Fruit fly (Drosophila melanogaster): ENCODE measurements around the gene Ndfip.

The Ndfip gene

dm6 chr3L:17619209-17619705 lies 34.8 kb downstream of the Ndfip start, which contains the start of gene Eip74EF:
Gene Eip74EF (minus strand): TSS chr3L:17619325.
- TF ChIP-seq Sin3A (optimal IDR thresholded peaks at IDR 0.05) (no peak), ttk (optimal IDR thresholded peaks at IDR 0.05) (no peak), h (optimal IDR thresholded peaks at IDR 0.05) (no peak), insv (optimal IDR thresholded peaks at IDR 0.05) (no peak)

dm6 chr3L:17616876-17617279 lies 37.2 kb downstream of the Ndfip start:
- TF ChIP-seq insv (optimal IDR thresholded peaks at IDR 0.05): no peak
- TF ChIP-seq Myc (optimal IDR thresholded peaks at IDR 0.05): no peak
- TF ChIP-seq Sin3A (optimal IDR thresholded peaks at IDR 0.05): no peak
- no peak for TF ChIP-seq psq (optimal IDR thresholded peaks at IDR 0.05)
- TF ChIP-seq ttk (optimal IDR thresholded peaks at IDR 0.05): no peak
- no peak for TF ChIP-seq h (optimal IDR thresholded peaks at IDR 0.05)

- TF ChIP-seq psq (optimal IDR thresholded peaks at IDR 0.05): no peak
- no peak for TF ChIP-seq insv (optimal IDR thresholded peaks at IDR 0.05)
- no peak for TF ChIP-seq h (optimal IDR thresholded peaks at IDR 0.05)
- no peak for TF ChIP-seq Sin3A (optimal IDR thresholded peaks at IDR 0.05)
- no peak for TF ChIP-seq ttk (optimal IDR thresholded peaks at IDR 0.05)
- no peak for TF ChIP-seq Myc (optimal IDR thresholded peaks at IDR 0.05)
Observed at dm6 chr3L:17615838-17616237, 38.2 kb downstream of the Ndfip start.

DNA sequence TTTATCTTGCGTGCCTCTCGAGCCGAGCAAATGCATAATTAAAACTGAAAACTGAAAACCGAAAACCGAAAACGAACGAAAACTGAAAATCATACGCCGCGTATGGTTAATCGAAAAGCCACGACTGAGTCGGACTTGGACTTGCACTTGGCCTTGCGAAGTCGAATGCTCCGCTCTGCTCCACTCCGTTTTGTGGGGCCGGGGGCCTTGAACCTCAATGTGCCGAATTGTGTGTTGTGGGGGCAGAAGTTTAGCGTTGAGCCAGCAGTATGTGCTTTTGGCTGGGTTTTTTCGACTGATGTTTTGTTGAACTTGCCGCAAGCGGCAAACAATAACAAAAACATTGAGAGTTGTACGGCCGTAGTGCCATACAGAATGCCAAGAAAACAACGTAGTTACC lies 38.8 kb downstream of the Ndfip start:
- TF ChIP-seq h (optimal IDR thresholded peaks at IDR 0.05) (no peak), psq (optimal IDR thresholded peaks at IDR 0.05) (no peak), Myc (optimal IDR thresholded peaks at IDR 0.05) (no peak), insv (optimal IDR thresholded peaks at IDR 0.05) (no peak), Sin3A (optimal IDR thresholded peaks at IDR 0.05) (no peak), ttk (optimal IDR thresholded peaks at IDR 0.05) (no peak)

dm6 chr3L:17613972-17614384 lies 40.1 kb downstream of the Ndfip start:
- no peak for TF ChIP-seq Sin3A (optimal IDR thresholded peaks at IDR 0.05)
- TF ChIP-seq ttk (optimal IDR thresholded peaks at IDR 0.05): no peak
- no peak for TF ChIP-seq psq (optimal IDR thresholded peaks at IDR 0.05)
- no peak for TF ChIP-seq Myc (optimal IDR thresholded peaks at IDR 0.05)
- no peak for TF ChIP-seq insv (optimal IDR thresholded peaks at IDR 0.05)
- TF ChIP-seq h (optimal IDR thresholded peaks at IDR 0.05): no peak

DNA sequence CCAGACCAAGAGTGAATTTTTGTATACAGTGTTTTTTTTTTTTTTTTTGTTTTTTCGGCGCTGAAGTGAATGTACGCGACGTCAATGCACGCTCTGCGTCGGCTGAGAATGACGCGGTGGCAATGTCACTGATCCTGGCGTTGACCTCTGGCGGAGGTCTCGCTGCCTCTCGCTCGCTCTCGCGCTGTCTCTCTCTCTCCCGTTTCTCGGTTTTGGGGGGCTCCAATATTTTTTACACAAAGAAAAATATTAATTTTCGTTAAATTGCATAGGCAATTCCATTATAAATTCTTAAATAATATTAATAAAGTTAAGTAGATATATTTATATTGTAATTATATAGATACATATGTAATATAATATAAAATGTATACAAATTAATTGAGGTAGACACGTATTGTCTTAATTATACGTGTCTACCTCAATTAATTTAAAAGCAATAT lies 40.8 kb downstream of the Ndfip start:
- TF ChIP-seq Myc (optimal IDR thresholded peaks at IDR 0.05) (no peak), insv (optimal IDR thresholded peaks at IDR 0.05) (no peak)

dm6 chr3L:17611864-17612505 lies 42.1 kb downstream of the Ndfip start:
- TF ChIP-seq ttk (optimal IDR thresholded peaks at IDR 0.05): no peak
- TF ChIP-seq h (optimal IDR thresholded peaks at IDR 0.05): no peak
- TF ChIP-seq insv (optimal IDR thresholded peaks at IDR 0.05): no peak
- no peak for TF ChIP-seq Sin3A (optimal IDR thresholded peaks at IDR 0.05)
- no peak for TF ChIP-seq psq (optimal IDR thresholded peaks at IDR 0.05)
- no peak for TF ChIP-seq Myc (optimal IDR thresholded peaks at IDR 0.05)

- no peak for TF ChIP-seq Myc (optimal IDR thresholded peaks at IDR 0.05)
- no peak for TF ChIP-seq psq (optimal IDR thresholded peaks at IDR 0.05)
- TF ChIP-seq insv (optimal IDR thresholded peaks at IDR 0.05): no peak
- no peak for TF ChIP-seq h (optimal IDR thresholded peaks at IDR 0.05)
- TF ChIP-seq ttk (optimal IDR thresholded peaks at IDR 0.05): no peak
- no peak for TF ChIP-seq Sin3A (optimal IDR thresholded peaks at IDR 0.05)
Observed at dm6 chr3L:17610896-17611711, 43.0 kb downstream of the Ndfip start.

dm6 chr3L:17609068-17609382 lies 45.1 kb downstream of the Ndfip start:
- TF ChIP-seq h (optimal IDR thresholded peaks at IDR 0.05): no peak
- TF ChIP-seq Sin3A (optimal IDR thresholded peaks at IDR 0.05): no peak
- no peak for TF ChIP-seq psq (optimal IDR thresholded peaks at IDR 0.05)
- TF ChIP-seq insv (optimal IDR thresholded peaks at IDR 0.05): no peak
- no peak for TF ChIP-seq Myc (optimal IDR thresholded peaks at IDR 0.05)
- no peak for TF ChIP-seq ttk (optimal IDR thresholded peaks at IDR 0.05)

DNA sequence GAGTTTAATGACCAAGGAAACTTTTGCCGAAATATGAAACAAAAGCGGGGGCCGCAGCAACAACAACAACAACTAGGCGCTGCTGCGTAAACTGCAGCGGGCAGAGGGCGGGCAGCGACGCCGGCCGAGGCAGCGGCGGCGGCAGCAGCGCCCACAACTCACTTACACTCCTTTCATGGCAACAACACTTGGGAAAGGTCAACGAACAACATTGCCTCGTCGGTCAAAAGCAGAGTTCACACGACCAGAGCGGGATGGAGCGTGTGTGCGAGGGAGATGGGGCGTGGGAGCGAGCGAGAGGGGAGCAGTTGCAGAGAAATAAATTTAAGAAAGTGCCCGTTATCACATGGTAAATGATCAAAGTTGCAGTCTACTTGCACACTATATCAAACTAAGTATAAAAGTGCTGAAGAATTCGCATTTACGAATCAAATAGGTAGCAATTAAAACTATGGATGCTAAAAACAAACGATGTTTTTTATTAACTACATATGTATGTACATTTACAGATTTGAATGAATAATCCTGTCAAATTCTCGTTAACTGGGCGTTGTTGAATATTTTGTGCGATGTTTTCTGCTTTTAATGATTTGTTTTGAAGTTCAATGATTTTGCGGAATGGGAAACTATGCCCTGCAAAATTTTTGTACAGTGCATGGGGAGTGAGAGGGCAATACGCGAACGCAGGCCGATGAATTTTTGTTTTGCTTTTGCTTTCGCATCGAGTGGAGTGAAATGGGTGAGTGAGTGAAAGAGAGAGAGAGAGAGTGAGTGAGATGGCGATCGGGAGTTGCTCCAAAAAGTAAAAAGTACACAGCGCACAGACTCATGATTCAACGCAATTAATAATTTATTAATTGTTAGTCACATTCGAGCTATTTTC lies 45.7 kb downstream of the Ndfip start:
- no peak for TF ChIP-seq insv (optimal IDR thresholded peaks at IDR 0.05)
- no peak for TF ChIP-seq Sin3A (optimal IDR thresholded peaks at IDR 0.05)
- TF ChIP-seq h (optimal IDR thresholded peaks at IDR 0.05): no peak
- TF ChIP-seq ttk (optimal IDR thresholded peaks at IDR 0.05): no peak
- no peak for TF ChIP-seq Myc (optimal IDR thresholded peaks at IDR 0.05)
- TF ChIP-seq psq (optimal IDR thresholded peaks at IDR 0.05): no peak

DNA sequence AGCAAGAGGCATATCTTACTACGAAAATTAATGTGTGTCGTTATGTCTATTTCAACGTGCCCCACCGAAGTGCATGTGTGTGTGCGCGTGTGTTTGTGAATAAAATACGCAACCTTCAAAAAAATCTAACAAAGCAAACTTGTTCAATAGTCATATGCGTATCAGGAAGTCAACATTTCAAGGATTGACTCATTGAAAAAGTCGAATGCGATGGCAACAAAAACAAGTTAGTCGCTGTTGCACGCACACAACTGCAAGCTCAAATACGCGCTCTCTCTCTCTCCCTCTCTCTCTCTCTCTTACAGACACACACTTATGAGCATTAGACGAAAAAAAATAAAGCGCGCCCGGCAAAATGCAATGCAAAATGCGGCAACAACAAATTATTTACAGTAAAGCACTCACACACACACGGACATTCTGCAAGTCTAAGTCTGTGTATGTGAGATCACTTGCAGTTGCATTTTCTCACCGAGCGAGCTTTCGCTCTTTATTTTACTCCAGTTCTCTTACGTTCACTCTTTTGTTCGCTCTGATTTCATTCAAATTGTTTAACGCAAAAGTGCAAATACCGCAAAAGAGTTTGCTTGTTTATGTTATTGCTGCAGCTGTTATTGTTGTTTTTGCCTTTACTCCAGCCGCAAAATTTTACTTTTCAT lies 47.3 kb downstream of the Ndfip start:
- TF ChIP-seq ttk (optimal IDR thresholded peaks at IDR 0.05) (no peak), insv (optimal IDR thresholded peaks at IDR 0.05) (no peak), Myc (optimal IDR thresholded peaks at IDR 0.05) (no peak), h (optimal IDR thresholded peaks at IDR 0.05) (no peak)

Data from Kc167 (cell line).